Worm (Caenorhabditis elegans) whole organism, mixed stage, embryonic: ENCODE data around the gene unc-82.

Experiments used
- M03D4.4 ChIP-seq: sonication (generic microtip); optimal IDR thresholded peaks from 2 replicates; lab custom pipeline; 2017; ENCODE audit warnings: mild to moderate bottlenecking, missing genetic modification characterization, missing compliant biosample characterization
- blmp-1 ChIP-seq: fragments of 150-350 bp; optimal IDR thresholded peaks from 2 replicates; lab custom pipeline; 2014; ENCODE audit warnings: missing biosample characterization, missing genetic modification characterization
- ceh-39 ChIP-seq: fragments of 150-350 bp; optimal IDR thresholded peaks from 2 replicates; lab custom pipeline; 2014; ENCODE audit warnings: missing biosample characterization, missing genetic modification characterization
- ceh-83 ChIP-seq: fragments of 200-800 bp; sonication (Bioruptor generic); optimal IDR thresholded peaks from 2 replicates; lab custom pipeline; 2018; ENCODE audit warnings: mild to moderate bottlenecking, missing genetic modification characterization, missing compliant biosample characterization
- ces-1 ChIP-seq: fragments of 150-350 bp; optimal IDR thresholded peaks from 2 replicates; lab custom pipeline; 2014; ENCODE audit warnings: missing biosample characterization, missing genetic modification reagents, missing genetic modification characterization
- cnd-1 ChIP-seq: fragments of 200-800 bp; sonication (Bioruptor generic); optimal IDR thresholded peaks from 2 replicates; lab custom pipeline; 2018; ENCODE audit warnings: mild to moderate bottlenecking, missing genetic modification characterization, missing compliant biosample characterization
- drap-1 ChIP-seq: fragments of 200-800 bp; sonication (Bioruptor generic); optimal IDR thresholded peaks from 3 replicates; lab custom pipeline; 2018; ENCODE audit warnings: mild to moderate bottlenecking, missing genetic modification characterization, missing compliant biosample characterization
- elt-1 ChIP-seq: sonication (generic microtip); optimal IDR thresholded peaks from 2 replicates; lab custom pipeline; 2017; ENCODE audit warnings: missing genetic modification characterization, mild to moderate bottlenecking, missing compliant biosample characterization, antibody characterized with exemption, moderate library complexity, borderline replicate concordance; ENCODE audit not compliant: insufficient read depth
- flh-1 ChIP-seq: fragments of 200-800 bp; sonication (Bioruptor generic); optimal IDR thresholded peaks from 2 replicates; lab custom pipeline; 2018; ENCODE audit warnings: mild to moderate bottlenecking, missing genetic modification characterization, moderate library complexity, missing compliant biosample characterization
- ham-2 ChIP-seq: fragments of 200-800 bp; sonication (Bioruptor generic); optimal IDR thresholded peaks from 2 replicates; lab custom pipeline; 2018; ENCODE audit warnings: mild to moderate bottlenecking, missing genetic modification characterization, missing compliant biosample characterization
- lin-32 ChIP-seq: fragments of 200-800 bp; sonication (Bioruptor generic); optimal IDR thresholded peaks from 2 replicates; lab custom pipeline; 2018; ENCODE audit warnings: mild to moderate bottlenecking, missing genetic modification characterization, missing compliant biosample characterization
- mab-5 ChIP-seq: fragments of 150-350 bp; optimal IDR thresholded peaks from 2 replicates; lab custom pipeline; 2014; ENCODE audit warnings: missing biosample characterization, missing genetic modification characterization
- mep-1 ChIP-seq: fragments of 150-350 bp; optimal IDR thresholded peaks from 2 replicates; lab custom pipeline; 2017; ENCODE audit warnings: missing biosample characterization, missing genetic modification reagents, missing genetic modification characterization, inconsistent platforms
- mls-2 ChIP-seq: sonication (generic microtip); optimal IDR thresholded peaks from 2 replicates; lab custom pipeline; 2016; ENCODE audit warnings: mild to moderate bottlenecking, missing genetic modification characterization, moderate library complexity, missing compliant biosample characterization
- nhr-2 ChIP-seq: fragments of 150-350 bp; optimal IDR thresholded peaks from 2 replicates; lab custom pipeline; 2014; ENCODE audit warnings: missing biosample characterization, missing genetic modification characterization
- nhr-237 ChIP-seq: fragments of 150-350 bp; optimal IDR thresholded peaks from 2 replicates; lab custom pipeline; 2014; ENCODE audit warnings: missing biosample characterization, missing genetic modification characterization
- pha-4 ChIP-seq: fragments of 150-350 bp; optimal IDR thresholded peaks from 2 replicates; lab custom pipeline; 2018; ENCODE audit warnings: missing biosample characterization, missing genetic modification reagents, missing genetic modification characterization
- sem-2 ChIP-seq: fragments of 200-800 bp; sonication (Bioruptor generic); optimal IDR thresholded peaks from 2 replicates; lab custom pipeline; 2018; ENCODE audit warnings: mild to moderate bottlenecking, missing genetic modification characterization, missing compliant biosample characterization
- snpc-4 ChIP-seq: fragments of 150-350 bp; optimal IDR thresholded peaks from 2 replicates; lab custom pipeline; 2014; ENCODE audit warnings: missing biosample characterization, missing genetic modification characterization
- sptf-1 ChIP-seq: sonication (generic microtip); optimal IDR thresholded peaks from 2 replicates; lab custom pipeline; 2017; ENCODE audit warnings: mild to moderate bottlenecking, missing genetic modification characterization, moderate library complexity, missing compliant biosample characterization
- tbx-8 ChIP-seq: fragments of 200-800 bp; sonication (Bioruptor generic); optimal IDR thresholded peaks from 2 replicates; lab custom pipeline; 2018; ENCODE audit warnings: mild to moderate bottlenecking, missing genetic modification characterization, moderate library complexity, missing compliant biosample characterization
- unc-39 ChIP-seq: fragments of 150-350 bp; optimal IDR thresholded peaks from 2 replicates; lab custom pipeline; 2014; ENCODE audit warnings: missing biosample characterization, missing genetic modification characterization
- unc-62 ChIP-seq: fragments of 150-350 bp; optimal IDR thresholded peaks from 2 replicates; lab custom pipeline; 2014; ENCODE audit warnings: missing biosample characterization, missing genetic modification reagents, missing genetic modification characterization
- zip-8 ChIP-seq: fragments of 150-350 bp; optimal IDR thresholded peaks from 2 replicates; lab custom pipeline; 2014; ENCODE audit warnings: missing biosample characterization, missing genetic modification characterization
- ztf-11 ChIP-seq: fragments of 150-350 bp; optimal IDR thresholded peaks from 2 replicates; lab custom pipeline; 2014; ENCODE audit warnings: missing biosample characterization, missing genetic modification characterization

unc-82 gene

DNA sequence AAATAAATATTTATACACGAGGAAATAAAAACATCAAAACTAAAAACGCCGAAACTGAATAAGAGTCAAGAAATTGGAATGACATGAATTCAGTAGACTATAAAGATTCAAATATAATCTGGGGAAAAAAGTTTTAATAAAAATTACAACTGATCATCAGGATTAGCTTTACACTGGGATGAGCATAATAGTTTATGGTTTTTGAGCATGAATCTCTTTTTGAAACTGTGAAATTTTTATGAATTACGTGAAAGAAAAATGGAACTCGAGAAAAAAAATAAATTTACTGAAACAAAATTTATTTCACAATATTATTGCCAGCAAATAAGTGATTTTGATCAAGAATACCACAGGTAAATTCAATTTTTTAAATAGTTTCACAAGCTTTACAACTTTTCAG lies 23.3 kb downstream of the unc-82 start, which contains the start of gene B0496.2:
TSS of gene B0496.2 (plus strand) at position 301 of the 400 bp plus-strand sequence.
- no peak for TF ChIP-seq blmp-1
- no peak for TF ChIP-seq ceh-83 (GFP tag; lab: Kevin White, UChicago)
- no peak for TF ChIP-seq drap-1 (GFP tag; lab: Kevin White, UChicago)
- TF ChIP-seq mep-1: no peak
- TF ChIP-seq, all 35 proteins: peak for 0

DNA sequence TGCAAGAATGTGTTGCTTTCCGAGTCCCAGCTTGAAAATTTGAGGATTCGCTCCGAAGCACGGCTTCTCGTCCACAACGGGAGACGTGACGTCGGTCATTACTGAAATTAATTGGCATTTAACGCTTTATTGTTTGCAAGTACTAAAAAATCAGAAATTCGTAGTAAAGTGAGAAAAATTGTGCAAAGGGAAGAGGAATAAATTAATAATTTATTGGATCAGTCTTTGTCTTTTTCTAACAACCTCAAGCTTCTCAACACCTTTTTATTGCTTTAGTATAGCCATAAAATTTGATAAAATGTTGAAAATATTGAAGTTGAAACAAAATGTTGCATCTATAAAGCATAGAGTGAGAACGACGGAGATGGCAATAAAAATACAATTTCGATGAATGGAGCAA lies 27.0 kb downstream of the unc-82 start, which contains the start of gene tes-1:
TSS of gene tes-1 (minus strand) at position 101 of the 400 bp plus-strand sequence.
- TF ChIP-seq zip-8 (tag; lab: Kevin White, UChicago): no peak
- no peak for TF ChIP-seq mls-2 (tag; lab: Kevin White, UChicago)
- no peak for TF ChIP-seq sem-2 (GFP tag; lab: Kevin White, UChicago)
- no peak for TF ChIP-seq lin-32 (GFP tag; lab: Kevin White, UChicago)
- no peak for TF ChIP-seq ztf-11 (tag; lab: Kevin White, UChicago)
- no peak for TF ChIP-seq unc-62 (GFP tag; lab: Kevin White, UChicago)
- no peak for TF ChIP-seq snpc-4
- TF ChIP-seq nhr-2 (tag; lab: Kevin White, UChicago): no peak
- no peak for TF ChIP-seq pha-4 (tag; lab: Kevin White, UChicago)
- TF ChIP-seq, all 35 proteins: peak for 0

DNA sequence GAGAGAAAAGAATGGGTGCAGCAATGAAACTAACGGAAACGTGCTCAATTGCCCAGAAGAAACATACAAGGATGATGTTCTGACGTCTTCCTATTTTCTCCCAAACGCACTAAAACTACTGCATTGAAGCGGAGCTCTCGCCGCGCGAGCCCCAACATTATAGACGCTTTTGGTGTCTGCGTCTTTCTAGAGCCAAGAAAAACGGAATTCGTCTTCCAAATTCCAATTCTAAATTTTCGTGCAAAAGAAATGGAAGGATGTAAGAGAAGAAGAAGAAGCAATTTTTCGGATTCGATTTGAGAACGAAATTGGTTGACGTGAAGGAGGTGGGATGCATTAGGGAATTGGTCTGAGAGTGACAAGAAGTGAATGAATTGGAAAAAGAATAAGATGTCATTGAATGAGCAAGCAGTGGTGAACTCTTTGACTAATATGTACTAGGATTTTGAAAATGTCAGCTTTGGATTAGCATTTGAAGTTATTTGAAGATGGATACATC lies 29.4 kb downstream of the unc-82 start:
- TF ChIP-seq drap-1 (GFP tag; lab: Kevin White, UChicago): no peak
- TF ChIP-seq ces-1: peak; percentile 75

DNA sequence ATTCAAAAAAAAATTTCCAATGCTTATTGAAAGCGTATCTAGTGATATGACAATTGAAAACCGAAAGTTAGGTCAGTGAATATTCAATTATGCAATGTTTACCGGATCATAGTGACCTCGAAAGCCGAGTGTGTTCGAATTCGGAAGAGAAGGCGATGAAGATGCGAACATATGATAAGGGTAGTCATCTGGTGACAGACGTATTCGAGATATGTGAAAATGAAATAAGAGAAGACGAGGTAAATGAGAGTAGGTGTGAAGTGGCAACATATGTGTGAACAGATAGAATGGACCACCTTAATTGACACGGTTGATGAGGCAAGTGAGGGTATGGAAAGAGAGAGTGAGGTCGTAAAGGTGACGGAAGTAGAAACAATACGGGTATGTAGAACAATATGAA lies 30.6 kb downstream of the unc-82 start:
- TF ChIP-seq ham-2 (GFP tag; lab: Kevin White, UChicago) (peak; percentile 53), drap-1 (GFP tag; lab: Kevin White, UChicago) (no peak), blmp-1 (peak; percentile 71), nhr-2 (tag; lab: Kevin White, UChicago) (peak; percentile 80), cnd-1 (tag; lab: Kevin White, UChicago) (no peak), sptf-1 (tag; lab: Kevin White, UChicago) (no peak), elt-1 (tag; lab: Kevin White, UChicago) (peak; percentile 67), lin-32 (GFP tag; lab: Kevin White, UChicago) (peak; percentile 34), nhr-237 (tag; lab: Kevin White, UChicago) (no peak)

DNA sequence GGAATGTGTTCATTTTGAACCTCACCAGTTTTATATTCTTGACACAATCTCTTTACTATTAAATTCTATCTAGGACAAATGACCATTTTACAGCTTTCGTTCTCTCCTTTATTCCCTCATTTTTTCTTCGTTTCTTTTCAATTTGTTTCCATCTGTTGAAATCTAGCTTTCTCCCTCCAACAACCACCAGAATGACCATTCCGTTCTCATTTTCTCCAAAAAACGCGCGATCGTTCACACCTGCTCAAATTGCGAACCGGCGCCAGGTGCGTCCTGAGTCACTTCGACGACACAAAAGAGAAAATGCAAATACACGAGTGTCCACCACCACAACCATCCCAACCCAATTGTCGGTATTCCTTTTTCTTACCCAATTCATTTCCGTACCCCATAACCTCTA lies 31.9 kb downstream of the unc-82 start, which contains the start of gene F13B6.1:
TSS of gene F13B6.1 (plus strand) at position 301 of the 400 bp plus-strand sequence.
- no peak for TF ChIP-seq M03D4.4 (tag; lab: Kevin White, UChicago)
- no peak for TF ChIP-seq ces-1
- TF ChIP-seq mab-5 (tag; lab: Kevin White, UChicago): no peak
- no peak for TF ChIP-seq tbx-8 (GFP tag; lab: Kevin White, UChicago)

DNA sequence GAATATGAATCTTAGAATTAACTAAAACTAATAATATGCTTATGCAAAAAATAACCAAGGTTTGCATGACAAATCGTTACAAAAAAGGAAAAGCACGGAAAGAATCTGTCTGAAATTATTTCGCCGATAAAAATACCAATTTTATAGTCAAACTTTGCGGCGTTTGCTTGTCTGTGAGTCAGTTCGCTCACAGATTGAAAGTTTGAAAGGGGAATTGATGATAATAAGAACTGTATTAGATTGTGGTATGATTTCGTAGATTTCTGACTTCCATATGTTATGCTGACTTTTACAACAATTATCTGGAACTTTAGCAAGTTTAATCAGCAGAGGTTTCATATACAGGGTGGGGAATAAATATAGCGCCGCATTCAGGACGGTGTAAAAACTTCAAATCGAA lies 35.9 kb downstream of the unc-82 start, which contains the start of gene F13B6.2:
TSS of gene F13B6.2 (minus strand) at position 101 of the 400 bp plus-strand sequence.
- no peak for TF ChIP-seq ztf-11 (tag; lab: Kevin White, UChicago)
- TF ChIP-seq unc-62 (GFP tag; lab: Kevin White, UChicago): no peak
- TF ChIP-seq flh-1 (GFP tag; lab: Kevin White, UChicago): no peak
- TF ChIP-seq elt-1 (tag; lab: Kevin White, UChicago): no peak
- no peak for TF ChIP-seq sptf-1 (tag; lab: Kevin White, UChicago)
- no peak for TF ChIP-seq ceh-83 (GFP tag; lab: Kevin White, UChicago)

DNA sequence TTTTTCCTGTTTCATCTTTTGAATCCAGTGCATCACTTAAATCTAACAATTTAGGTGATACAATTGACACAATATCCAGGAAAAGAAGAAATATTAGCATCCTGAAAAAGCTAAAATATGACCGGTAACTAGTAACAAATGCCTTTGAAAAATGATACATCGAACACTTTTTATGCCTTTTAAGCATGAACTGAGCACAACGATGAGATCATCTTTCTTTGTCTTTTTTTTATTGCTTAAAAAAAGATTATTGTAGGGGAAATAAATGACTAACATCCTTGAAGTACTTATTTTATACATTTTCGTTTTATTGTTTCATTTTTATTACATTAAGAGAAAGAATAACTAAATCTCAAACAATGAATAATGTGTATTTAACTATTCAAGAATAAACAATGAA lies 41.6 kb downstream of the unc-82 start, which contains the start of gene F13B6.3:
TSS of gene F13B6.3 (minus strand) at position 101 of the 400 bp plus-strand sequence.
- TF ChIP-seq unc-62 (GFP tag; lab: Kevin White, UChicago) (no peak), M03D4.4 (tag; lab: Kevin White, UChicago) (no peak), snpc-4 (no peak), lin-32 (GFP tag; lab: Kevin White, UChicago) (no peak), ceh-39 (tag; lab: Kevin White, UChicago) (no peak), unc-39 (tag; lab: Kevin White, UChicago) (no peak), nhr-237 (tag; lab: Kevin White, UChicago) (no peak), flh-1 (GFP tag; lab: Kevin White, UChicago) (no peak), elt-1 (tag; lab: Kevin White, UChicago) (no peak), sptf-1 (tag; lab: Kevin White, UChicago) (no peak), cnd-1 (tag; lab: Kevin White, UChicago) (no peak)
